Fruit fly (Drosophila melanogaster) whole organism, embryonic: ENCODE results near the gene CG43915.

Experiments used
- Adf1 ChIP-seq: fragments of 200-800 bp; sonication (Bioruptor generic); IDR thresholded peaks from 2 replicates; pipeline ENCODE4 v1.3.6; 2022; ENCODE audit warnings: missing biosample characterization, missing genetic modification characterization
- Atf6 ChIP-seq: fragments of 200-800 bp; sonication (Bioruptor generic); IDR thresholded peaks from 2 replicates; pipeline ENCODE4 v1.3.6; 2022; ENCODE audit warnings: missing biosample characterization, missing genetic modification characterization
- Blimp-1 ChIP-seq: fragments of 200-800 bp; sonication (Bioruptor generic); optimal IDR thresholded peaks from 3 replicates; lab custom pipeline; 2018; ENCODE audit warnings: missing biosample characterization, missing genetic modification characterization, mild to moderate bottlenecking, moderate library complexity, missing genetic modification reagents
- CG10147 ChIP-seq: fragments of 200-800 bp; sonication (Bioruptor generic); optimal IDR thresholded peaks from 2 replicates; lab custom pipeline; 2019; ENCODE audit warnings: missing biosample characterization, mild to moderate bottlenecking, missing genetic modification characterization, moderate library complexity
- CG10543 ChIP-seq: fragments of 200-800 bp; sonication (Bioruptor generic); optimal IDR thresholded peaks from 3 replicates; lab custom pipeline; 2017; ENCODE audit warnings: missing biosample characterization, mild to moderate bottlenecking, missing genetic modification characterization, moderate library complexity
- CG11695 ChIP-seq: fragments of 200-800 bp; sonication (Bioruptor generic); IDR thresholded peaks from 3 replicates; pipeline ENCODE4 v1.3.6; 2022; ENCODE audit warnings: missing biosample characterization, missing genetic modification characterization
- CG12071 ChIP-seq: fragments of 200-800 bp; sonication (Bioruptor generic); optimal IDR thresholded peaks from 3 replicates; lab custom pipeline; 2018; ENCODE audit warnings: missing biosample characterization, mild to moderate bottlenecking, missing genetic modification characterization
- CG17328 ChIP-seq: fragments of 200-800 bp; sonication (Bioruptor generic); IDR thresholded peaks from 2 replicates; pipeline ENCODE4 v1.3.6; 2022; ENCODE audit warnings: missing biosample characterization, missing genetic modification characterization
- CG17359 ChIP-seq: fragments of 200-800 bp; sonication (Bioruptor generic); optimal IDR thresholded peaks from 3 replicates; lab custom pipeline; 2018; ENCODE audit warnings: missing biosample characterization, mild to moderate bottlenecking, missing genetic modification characterization, moderate library complexity
- CG18011 ChIP-seq: fragments of 200-800 bp; sonication (Bioruptor generic); optimal IDR thresholded peaks from 2 replicates; lab custom pipeline; 2017; ENCODE audit warnings: missing biosample characterization, missing genetic modification characterization, mild to moderate bottlenecking, moderate library complexity, missing genotype
- CG18764 ChIP-seq: fragments of 200-800 bp; sonication (Bioruptor generic); optimal IDR thresholded peaks from 3 replicates; lab custom pipeline; 2016; ENCODE audit warnings: missing biosample characterization, missing genetic modification characterization
- CG2199 ChIP-seq: fragments of 200-800 bp; sonication (Bioruptor generic); IDR thresholded peaks from 3 replicates; pipeline ENCODE4 v1.3.6; 2022; ENCODE audit warnings: missing biosample characterization, missing genetic modification characterization
- CG2678 ChIP-seq: fragments of 200-800 bp; sonication (Bioruptor generic); optimal IDR thresholded peaks from 3 replicates; lab custom pipeline; 2019; ENCODE audit warnings: missing biosample characterization, mild to moderate bottlenecking, missing genetic modification characterization, moderate library complexity
- CG3163 ChIP-seq: fragments of 200-800 bp; sonication (Bioruptor generic); optimal IDR thresholded peaks from 3 replicates; lab custom pipeline; 2016; ENCODE audit warnings: missing biosample characterization, missing genetic modification characterization
- CG32532 ChIP-seq: fragments of 200-800 bp; sonication (Bioruptor generic); IDR thresholded peaks from 2 replicates; pipeline ENCODE4 v1.3.6; 2022; ENCODE audit warnings: missing biosample characterization, missing genetic modification characterization
- CG3281 ChIP-seq: fragments of 200-800 bp; sonication (Bioruptor generic); optimal IDR thresholded peaks from 3 replicates; lab custom pipeline; 2017; ENCODE audit warnings: missing biosample characterization, mild to moderate bottlenecking, missing genetic modification characterization
- CG34422 ChIP-seq: fragments of 200-800 bp; sonication (Bioruptor generic); IDR thresholded peaks from 3 replicates; pipeline ENCODE4 v1.3.6; 2022; ENCODE audit warnings: missing biosample characterization, missing genetic modification characterization
- CG6765 ChIP-seq: fragments of 200-800 bp; sonication (Bioruptor generic); optimal IDR thresholded peaks from 3 replicates; lab custom pipeline; 2017; ENCODE audit warnings: missing biosample characterization, mild to moderate bottlenecking, missing genetic modification characterization
- CG7786 ChIP-seq: fragments of 200-800 bp; sonication (Bioruptor generic); optimal IDR thresholded peaks from 2 replicates; lab custom pipeline; 2016; ENCODE audit warnings: missing biosample characterization, missing genetic modification characterization
- CG8290 ChIP-seq, 3 experiments: fragments of 200-800 bp; sonication (Bioruptor generic); optimal IDR thresholded peaks; 2 replicates each; lab custom pipeline; 2016 to 2019; ENCODE audit warnings: missing biosample characterization in 3 of 3, missing genetic modification characterization in 3 of 3, mild to moderate bottlenecking in 2 of 3, moderate library complexity in 1 of 3
- CG9215 ChIP-seq: fragments of 200-800 bp; sonication (Bioruptor generic); IDR thresholded peaks from 2 replicates; pipeline ENCODE4 v1.3.6; 2022; ENCODE audit warnings: missing biosample characterization, missing genetic modification characterization
- CG9437 ChIP-seq: fragments of 200-800 bp; sonication (Bioruptor generic); optimal IDR thresholded peaks from 2 replicates; lab custom pipeline; 2018; ENCODE audit warnings: missing biosample characterization, mild to moderate bottlenecking, missing genetic modification characterization
- Hey ChIP-seq: fragments of 200-800 bp; sonication (Bioruptor generic); optimal IDR thresholded peaks from 3 replicates; lab custom pipeline; 2018; ENCODE audit warnings: missing biosample characterization, mild to moderate bottlenecking, missing genetic modification characterization
- HmgZ ChIP-seq: fragments of 200-800 bp; sonication (Bioruptor generic); optimal IDR thresholded peaks from 2 replicates; lab custom pipeline; 2018; ENCODE audit warnings: missing biosample characterization, mild to moderate bottlenecking, missing genetic modification characterization
- NC2β ChIP-seq: fragments of 200-800 bp; sonication (Bioruptor generic); optimal IDR thresholded peaks from 2 replicates; lab custom pipeline; 2016; ENCODE audit warnings: missing biosample characterization, missing genetic modification characterization
- NFAT ChIP-seq: fragments of 200-800 bp; sonication (Bioruptor generic); IDR thresholded peaks from 2 replicates; pipeline ENCODE4 v1.3.6; 2022; ENCODE audit warnings: missing biosample characterization, missing genetic modification characterization
- Taf1 ChIP-seq: fragments of 200-800 bp; sonication (Bioruptor generic); IDR thresholded peaks from 2 replicates; pipeline ENCODE4 v1.3.6; 2022; ENCODE audit warnings: missing biosample characterization, missing genetic modification characterization
- Vsx1 ChIP-seq: fragments of 200-800 bp; sonication (Bioruptor generic); optimal IDR thresholded peaks from 2 replicates; lab custom pipeline; 2017; ENCODE audit warnings: missing biosample characterization, mild to moderate bottlenecking, missing genetic modification characterization, missing genetic modification reagents
- Xbp1 ChIP-seq: fragments of 200-800 bp; sonication (Bioruptor generic); optimal IDR thresholded peaks from 3 replicates; lab custom pipeline; 2016; ENCODE audit warnings: missing biosample characterization, mild to moderate bottlenecking, missing genetic modification characterization
- ase ChIP-seq: fragments of 200-800 bp; sonication (Bioruptor generic); IDR thresholded peaks from 3 replicates; pipeline ENCODE4 v1.3.6; 2022; ENCODE audit warnings: missing biosample characterization, missing genetic modification characterization
- dysf ChIP-seq: fragments of 200-800 bp; sonication (Bioruptor generic); IDR thresholded peaks from 3 replicates; pipeline ENCODE4 v1.3.6; 2022; ENCODE audit warnings: missing biosample characterization, missing genetic modification characterization
- eyg ChIP-seq: fragments of 200-800 bp; sonication (Bioruptor generic); optimal IDR thresholded peaks from 3 replicates; lab custom pipeline; 2016; ENCODE audit warnings: missing biosample characterization, missing genetic modification characterization
- gfzf ChIP-seq: fragments of 200-800 bp; sonication (Bioruptor generic); optimal IDR thresholded peaks from 2 replicates; lab custom pipeline; 2016; ENCODE audit warnings: missing biosample characterization, mild to moderate bottlenecking, missing genetic modification characterization, moderate library complexity
- gsb ChIP-seq: fragments of 200-800 bp; sonication (Bioruptor generic); IDR thresholded peaks from 2 replicates; pipeline ENCODE4 v1.3.6; 2022; ENCODE audit warnings: missing biosample characterization, missing genetic modification characterization
- h ChIP-seq: fragments of >200 bp; optimal IDR thresholded peaks from 2 replicates; lab custom pipeline; 2017
- hth ChIP-seq: fragments of >200 bp; optimal IDR thresholded peaks from 2 replicates; lab custom pipeline; 2017; ENCODE audit warnings: inconsistent platforms
- jigr1 ChIP-seq: fragments of 200-800 bp; sonication (Bioruptor generic); IDR thresholded peaks from 3 replicates; pipeline ENCODE4 v1.3.6; 2022; ENCODE audit warnings: missing biosample characterization, missing genetic modification characterization
- kah ChIP-seq: fragments of 200-800 bp; sonication (Bioruptor generic); optimal IDR thresholded peaks from 2 replicates; lab custom pipeline; 2018; ENCODE audit warnings: missing biosample characterization, mild to moderate bottlenecking, missing genetic modification characterization
- lab ChIP-seq: fragments of 200-800 bp; sonication (Bioruptor generic); optimal IDR thresholded peaks from 3 replicates; lab custom pipeline; 2017; ENCODE audit warnings: missing biosample characterization, missing genetic modification characterization, mild to moderate bottlenecking, moderate library complexity, missing genetic modification reagents
- prd ChIP-seq, 3 experiments: fragments of >200 bp in 2 of 3; fragments of 200-800 bp in 1 of 3; sonication (Bioruptor generic) in 1 of 3; optimal IDR thresholded peaks in 2 of 3; IDR thresholded peaks in 1 of 3; 2 replicates in 2 of 3; 3 replicates in 1 of 3; pipeline versions ENCODE4 v1.3.6 to Lab custom; 2017 to 2022; ENCODE audit warnings: missing biosample characterization in 1 of 3, missing genetic modification characterization in 1 of 3
- pros ChIP-seq: fragments of 200-800 bp; sonication (Bioruptor generic); optimal IDR thresholded peaks from 3 replicates; lab custom pipeline; 2019; ENCODE audit warnings: missing biosample characterization, mild to moderate bottlenecking, missing genetic modification characterization, moderate library complexity
- ranshi ChIP-seq: fragments of 200-800 bp; sonication (Bioruptor generic); IDR thresholded peaks from 2 replicates; pipeline ENCODE4 v1.3.6; 2022; ENCODE audit warnings: missing biosample characterization, missing genetic modification characterization
- sim ChIP-seq: fragments of 200-800 bp; sonication (Bioruptor generic); IDR thresholded peaks from 2 replicates; pipeline ENCODE4 v1.3.6; 2022; ENCODE audit warnings: missing biosample characterization, missing genetic modification characterization
- sqz ChIP-seq: fragments of 200-800 bp; sonication (Bioruptor generic); optimal IDR thresholded peaks from 3 replicates; lab custom pipeline; 2018; ENCODE audit warnings: missing biosample characterization, mild to moderate bottlenecking, missing genetic modification characterization
- stc ChIP-seq: fragments of 200-800 bp; sonication (Bioruptor generic); IDR thresholded peaks from 2 replicates; pipeline ENCODE4 v1.3.6; 2022; ENCODE audit warnings: missing biosample characterization, missing genetic modification characterization
- tll ChIP-seq, 2 experiments: fragments of 200-800 bp in 1 of 2; fragments of >200 bp in 1 of 2; sonication (Bioruptor generic) in 1 of 2; optimal IDR thresholded peaks; 2 replicates each; lab custom pipeline; 2017 to 2019; ENCODE audit warnings: missing biosample characterization in 2 of 2, missing genetic modification characterization in 2 of 2, mild to moderate bottlenecking in 1 of 2, moderate library complexity in 1 of 2
- toy ChIP-seq: fragments of 200-800 bp; sonication (Bioruptor generic); IDR thresholded peaks from 2 replicates; pipeline ENCODE4 v1.3.6; 2022; ENCODE audit warnings: missing biosample characterization, missing genetic modification characterization
- unc-4 ChIP-seq: fragments of 200-800 bp; sonication (Bioruptor generic); IDR thresholded peaks from 2 replicates; pipeline ENCODE4 v1.3.6; 2022; ENCODE audit warnings: missing biosample characterization, missing genetic modification characterization; ENCODE audit not compliant: partially characterized antibody
- zfh1 ChIP-seq: fragments of 200-800 bp; sonication (Bioruptor generic); IDR thresholded peaks from 3 replicates; pipeline ENCODE4 v1.3.6; 2022; ENCODE audit warnings: missing biosample characterization, missing genetic modification characterization

Gene CG43915

dm6 chr3L:3928943-3929785 lies 43.5 kb upstream of the CG43915 start (continued):
- TF ChIP-seq CG17328 (GFP tag; lab: Robert Waterston, UW) (no peak), Atf6 (no peak), CG32532 (GFP tag; lab: Robert Waterston, UW) (no peak), toy (GFP tag; lab: Robert Waterston, UW) (no peak), NC2β (GFP tag; lab: Kevin White, UChicago) (no peak), Hey (tag; lab: Kevin White, UChicago) (peak; percentile 31), CG3163 (no peak), CG17359 (tag; lab: Kevin White, UChicago) (no peak), stc (GFP tag; lab: Robert Waterston, UW) (no peak), CG2199 (GFP tag; lab: Robert Waterston, UW) (no peak), h (lab: Kevin White, UChicago) (no peak), ase (GFP tag; lab: Robert Waterston, UW) (no peak), CG2678 (tag; lab: Kevin White, UChicago) (no peak), CG8290 (GFP tag; optimal IDR thresholded peaks at IDR 0.05; lab: Kevin White, UChicago) (no peak), CG8290 (tag; optimal IDR thresholded peaks at IDR 0.05; lab: Kevin White, UChicago) (peak in 1 of 2 experiments; percentile 43), pros (no peak), zfh1 (GFP tag; lab: Robert Waterston, UW) (no peak), Adf1 (GFP tag; lab: Robert Waterston, UW) (no peak), CG18011 (GFP tag; lab: Kevin White, UChicago) (no peak), gsb (GFP tag; lab: Robert Waterston, UW) (no peak), CG10543 (GFP tag; lab: Kevin White, UChicago) (peak; percentile 69), unc-4 (GFP tag; lab: Robert Waterston, UW) (no peak), gfzf (GFP tag; lab: Kevin White, UChicago) (no peak), sqz (GFP tag; lab: Kevin White, UChicago) (no peak), CG18764 (GFP tag; lab: Kevin White, UChicago) (no peak), Blimp-1 (GFP tag; lab: Kevin White, UChicago) (no peak), hth (lab: Kevin White, UChicago) (no peak), sim (GFP tag; lab: Robert Waterston, UW) (no peak), CG6765 (GFP tag; lab: Kevin White, UChicago) (no peak), CG12071 (GFP tag; lab: Kevin White, UChicago) (no peak), prd (optimal IDR thresholded peaks at IDR 0.05; lab: Kevin White, UChicago) (no peak), prd (GFP tag; IDR thresholded peaks at IDR 0.05; lab: Robert Waterston, UW) (no peak), lab (GFP tag; lab: Kevin White, UChicago) (peak; percentile 39), HmgZ (peak; percentile 45), Xbp1 (GFP tag; lab: Kevin White, UChicago) (no peak), CG7786 (GFP tag; lab: Kevin White, UChicago) (no peak), CG9437 (GFP tag; lab: Kevin White, UChicago) (no peak), CG11695 (GFP tag; lab: Robert Waterston, UW) (no peak), NFAT (GFP tag; lab: Robert Waterston, UW) (no peak), jigr1 (GFP tag; lab: Robert Waterston, UW) (no peak), CG10147 (GFP tag; lab: Kevin White, UChicago) (no peak), eyg (no peak), Vsx1 (GFP tag; lab: Kevin White, UChicago) (no peak), CG9215 (GFP tag; lab: Robert Waterston, UW) (no peak), tll (GFP tag; optimal IDR thresholded peaks at IDR 0.05; lab: Kevin White, UChicago) (no peak), ranshi (GFP tag; lab: Robert Waterston, UW) (no peak), dysf (GFP tag; lab: Robert Waterston, UW) (no peak), CG3281 (GFP tag; lab: Kevin White, UChicago) (no peak), CG34422 (no peak), Taf1 (GFP tag; lab: Robert Waterston, UW) (no peak), kah (no peak)
